Worm (Caenorhabditis elegans) whole organism, early embryonic: ENCODE results near the gene F26F2.7.

Source experiments
- ama-1 ChIP-seq: fragments of 150-350 bp; optimal IDR thresholded peaks from 2 replicates; lab custom pipeline; 2014
- ceh-13 ChIP-seq: fragments of 200-800 bp; sonication (Bioruptor generic); optimal IDR thresholded peaks from 2 replicates; lab custom pipeline; 2018; ENCODE audit warnings: mild to moderate bottlenecking, missing genetic modification characterization, missing compliant biosample characterization
- ets-7 ChIP-seq: sonication (generic microtip); optimal IDR thresholded peaks from 2 replicates; lab custom pipeline; 2016; ENCODE audit warnings: missing genotype, missing genetic modification characterization, missing compliant biosample characterization
- scrt-1 ChIP-seq: fragments of 200-800 bp; sonication (Bioruptor generic); IDR thresholded peaks from 2 replicates; pipeline ENCODE4 v1.3.6; 2022; ENCODE audit warnings: missing genetic modification characterization, missing compliant biosample characterization
- sea-1 ChIP-seq: fragments of 200-800 bp; sonication (Bioruptor generic); conservative IDR thresholded peaks from 2 replicates; pipeline ENCODE4 v1.3.6; 2022; ENCODE audit warnings: missing genetic modification characterization, missing compliant biosample characterization
- tbx-11 ChIP-seq: fragments of 200-800 bp; sonication (Bioruptor generic); IDR thresholded peaks from 2 replicates; pipeline ENCODE4 v1.3.6; 2022; ENCODE audit warnings: missing genetic modification characterization, missing compliant biosample characterization
- tbx-37 ChIP-seq: fragments of 200-800 bp; sonication (Bioruptor generic); conservative IDR thresholded peaks from 2 replicates; pipeline ENCODE4 v1.3.6; 2022; ENCODE audit warnings: missing genetic modification reagents, missing genetic modification characterization, missing compliant biosample characterization

DNA sequence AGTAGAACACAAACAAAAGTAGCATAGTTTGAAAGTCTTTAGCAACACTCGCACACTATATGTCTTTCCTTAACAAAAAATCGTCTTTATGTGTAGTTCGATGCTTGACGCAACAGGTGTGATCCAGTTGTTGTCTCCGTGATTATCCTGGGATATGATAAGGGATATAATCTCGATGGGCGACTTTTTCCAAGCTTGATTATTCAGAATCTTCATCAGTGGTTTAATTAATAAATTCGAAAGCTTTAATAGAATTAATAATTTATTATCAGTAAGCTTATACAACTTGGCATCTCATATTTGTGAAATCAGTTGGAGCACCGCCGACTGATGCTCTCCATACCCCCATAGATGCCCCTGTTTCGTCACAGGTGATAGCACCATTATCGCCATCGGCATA, 37.8 kb downstream of the F26F2.7 start, which contains the start of gene F46B3.7:
- TF ChIP-seq ama-1 (no peak), ets-7 (tag; lab: Kevin White, UChicago) (no peak), ceh-13 (no peak), scrt-1 (GFP tag; lab: Robert Waterston, UW) (no peak), tbx-37 (GFP tag; lab: Robert Waterston, UW) (no peak), sea-1 (no peak), tbx-11 (GFP tag; lab: Robert Waterston, UW) (no peak)
